Worm (Caenorhabditis elegans) whole organism, L2 larva: ENCODE measurements around the gene F47B8.18.
A peak's percentile ranks its signal among the peaks of the same experiment; 100 is the strongest.

Experiments used
- C34F6.9 ChIP-seq: fragments of 150-350 bp; optimal IDR thresholded peaks from 2 replicates; lab custom pipeline; 2014; ENCODE audit warnings: missing biosample characterization, missing genetic modification characterization
- F13H6.1 ChIP-seq: sonication (generic microtip); optimal IDR thresholded peaks from 2 replicates; lab custom pipeline; 2016; ENCODE audit warnings: missing genetic modification characterization, missing compliant biosample characterization
- R02D3.7 ChIP-seq: fragments of 150-350 bp; optimal IDR thresholded peaks from 2 replicates; lab custom pipeline; 2014; ENCODE audit warnings: missing biosample characterization, missing genetic modification characterization
- Y55F3AM.14 ChIP-seq: fragments of 200-800 bp; sonication (Bioruptor generic); optimal IDR thresholded peaks from 2 replicates; lab custom pipeline; 2018; ENCODE audit warnings: mild to moderate bottlenecking, missing genetic modification characterization, missing compliant biosample characterization
- alr-1 ChIP-seq: fragments of 150-350 bp; optimal IDR thresholded peaks from 2 replicates; lab custom pipeline; 2014; ENCODE audit warnings: missing biosample characterization, missing genetic modification characterization
- aly-2 ChIP-seq: fragments of 150-350 bp; optimal IDR thresholded peaks from 2 replicates; lab custom pipeline; 2014; ENCODE audit warnings: missing biosample characterization, missing genetic modification characterization
- ama-1 ChIP-seq: fragments of 150-350 bp; optimal IDR thresholded peaks from 2 replicates; lab custom pipeline; 2018; ENCODE audit warnings: inconsistent platforms
- blmp-1 ChIP-seq: sonication (generic microtip); optimal IDR thresholded peaks from 2 replicates; lab custom pipeline; 2017; ENCODE audit warnings: missing genetic modification characterization, mild to moderate bottlenecking, missing compliant biosample characterization, antibody characterized with exemption, moderate library complexity; ENCODE audit not compliant: insufficient read depth
- ceh-16 ChIP-seq: fragments of 150-350 bp; optimal IDR thresholded peaks from 2 replicates; lab custom pipeline; 2014; ENCODE audit warnings: missing biosample characterization, missing genetic modification characterization
- ceh-82 ChIP-seq: fragments of 150-350 bp; optimal IDR thresholded peaks from 2 replicates; lab custom pipeline; 2014; ENCODE audit warnings: missing biosample characterization, missing genetic modification characterization
- crh-2 ChIP-seq: sonication (generic microtip); optimal IDR thresholded peaks from 2 replicates; lab custom pipeline; 2017; ENCODE audit warnings: missing biosample characterization, missing genetic modification characterization
- dmd-4 ChIP-seq: sonication (generic microtip); optimal IDR thresholded peaks from 2 replicates; lab custom pipeline; 2017; ENCODE audit warnings: missing biosample characterization, missing genetic modification characterization
- egl-27 ChIP-seq: sonication (generic microtip); optimal IDR thresholded peaks from 3 replicates; lab custom pipeline; 2017; ENCODE audit warnings: missing biosample characterization, missing genetic modification reagents, missing genetic modification characterization
- elt-1 ChIP-seq: fragments of 150-350 bp; optimal IDR thresholded peaks from 2 replicates; lab custom pipeline; 2014; ENCODE audit warnings: missing biosample characterization, missing genetic modification characterization
- elt-3 ChIP-seq: sonication (generic microtip); optimal IDR thresholded peaks from 2 replicates; lab custom pipeline; 2017; ENCODE audit warnings: missing biosample characterization, missing genetic modification characterization
- gmeb-1 ChIP-seq: fragments of 150-350 bp; optimal IDR thresholded peaks from 2 replicates; lab custom pipeline; 2014; ENCODE audit warnings: missing biosample characterization, missing genetic modification characterization
- lin-11 ChIP-seq: fragments of 150-350 bp; sonication (generic microtip); optimal IDR thresholded peaks from 2 replicates; lab custom pipeline; 2014; ENCODE audit warnings: missing biosample characterization, missing genetic modification characterization, inconsistent platforms, mixed read lengths
- lin-13 ChIP-seq: fragments of 150-350 bp; optimal IDR thresholded peaks from 2 replicates; lab custom pipeline; 2014; ENCODE audit warnings: missing biosample characterization, missing genetic modification reagents, missing genetic modification characterization
- lsy-2 ChIP-seq, 2 experiments: fragments of 150-350 bp in 1 of 2; sonication (generic microtip) in 1 of 2; optimal IDR thresholded peaks; 2 replicates each; lab custom pipeline; 2014 to 2017; ENCODE audit warnings: missing biosample characterization in 2 of 2, missing genetic modification characterization in 2 of 2
- mbf-1 ChIP-seq: sonication (generic microtip); optimal IDR thresholded peaks from 2 replicates; lab custom pipeline; 2017; ENCODE audit warnings: missing biosample characterization, missing genetic modification characterization
- nhr-10 ChIP-seq: sonication (generic microtip); optimal IDR thresholded peaks from 2 replicates; lab custom pipeline; 2017; ENCODE audit warnings: missing biosample characterization, missing genetic modification characterization
- nhr-12 ChIP-seq: fragments of 150-350 bp; optimal IDR thresholded peaks from 2 replicates; lab custom pipeline; 2014; ENCODE audit warnings: missing biosample characterization, missing genetic modification characterization
- nhr-129 ChIP-seq: fragments of 150-350 bp; optimal IDR thresholded peaks from 2 replicates; lab custom pipeline; 2014; ENCODE audit warnings: missing biosample characterization, missing genetic modification characterization
- nhr-21 ChIP-seq: fragments of 150-350 bp; optimal IDR thresholded peaks from 2 replicates; lab custom pipeline; 2014; ENCODE audit warnings: missing biosample characterization, missing genetic modification characterization
- nhr-23 ChIP-seq: fragments of 150-350 bp; optimal IDR thresholded peaks from 2 replicates; lab custom pipeline; 2014; ENCODE audit warnings: missing biosample characterization, missing genetic modification reagents, missing genetic modification characterization
- nhr-237 ChIP-seq: fragments of 150-350 bp; optimal IDR thresholded peaks from 2 replicates; lab custom pipeline; 2014; ENCODE audit warnings: missing biosample characterization, missing genetic modification characterization
- nhr-25 ChIP-seq: fragments of 150-350 bp; sonication (generic microtip); optimal IDR thresholded peaks from 3 replicates; lab custom pipeline; 2014; ENCODE audit warnings: missing biosample characterization, missing genetic modification characterization
- nhr-6 ChIP-seq: fragments of 150-350 bp; optimal IDR thresholded peaks from 2 replicates; lab custom pipeline; 2014; ENCODE audit warnings: missing biosample characterization, missing genetic modification characterization
- nhr-77 ChIP-seq: fragments of 150-350 bp; optimal IDR thresholded peaks from 2 replicates; lab custom pipeline; 2014; ENCODE audit warnings: missing biosample characterization, missing genetic modification characterization
- peb-1 ChIP-seq: fragments of 150-350 bp; optimal IDR thresholded peaks from 2 replicates; lab custom pipeline; 2014; ENCODE audit warnings: missing biosample characterization, missing genetic modification characterization
- sem-4 ChIP-seq: fragments of 150-350 bp; optimal IDR thresholded peaks from 2 replicates; lab custom pipeline; 2014; ENCODE audit warnings: missing biosample characterization, missing genetic modification reagents, missing genetic modification characterization
- skn-1 ChIP-seq: sonication (generic microtip); optimal IDR thresholded peaks from 2 replicates; lab custom pipeline; 2017; ENCODE audit warnings: missing biosample characterization, missing genetic modification characterization
- sma-3 ChIP-seq: sonication (generic microtip); optimal IDR thresholded peaks from 2 replicates; lab custom pipeline; 2016; ENCODE audit warnings: missing genetic modification reagents, missing genetic modification characterization, missing compliant biosample characterization
- sma-9 ChIP-seq, 2 experiments: fragments of 150-350 bp in 1 of 2; sonication (generic microtip) in 1 of 2; optimal IDR thresholded peaks; 2 replicates each; lab custom pipeline; 2014 to 2016; ENCODE audit warnings: missing genetic modification characterization in 2 of 2, mild to moderate bottlenecking in 1 of 2, missing biosample characterization in 1 of 2, missing compliant biosample characterization in 1 of 2, missing genetic modification reagents in 1 of 2, moderate library complexity in 1 of 2
- snpc-4 ChIP-seq: fragments of 150-350 bp; optimal IDR thresholded peaks from 2 replicates; lab custom pipeline; 2014; ENCODE audit warnings: missing biosample characterization, missing genetic modification characterization
- unc-55 ChIP-seq: fragments of 150-350 bp; sonication (generic microtip); optimal IDR thresholded peaks from 3 replicates; lab custom pipeline; 2014; ENCODE audit warnings: missing biosample characterization, missing genetic modification reagents, missing genetic modification characterization
- unc-62 ChIP-seq: fragments of 150-350 bp; optimal IDR thresholded peaks from 2 replicates; lab custom pipeline; 2014; ENCODE audit warnings: missing biosample characterization, missing genetic modification reagents, missing genetic modification characterization
- zag-1 ChIP-seq: fragments of 150-350 bp; optimal IDR thresholded peaks from 2 replicates; lab custom pipeline; 2014; ENCODE audit warnings: missing biosample characterization, missing genetic modification characterization
- ztf-1 ChIP-seq: fragments of 200-800 bp; sonication (Bioruptor generic); conservative IDR thresholded peaks from 2 replicates; pipeline ENCODE4 v1.3.6; 2022; ENCODE audit warnings: missing genetic modification characterization, missing compliant biosample characterization
- ztf-11 ChIP-seq: sonication (generic microtip); optimal IDR thresholded peaks from 2 replicates; lab custom pipeline; 2017; ENCODE audit warnings: missing biosample characterization, missing genetic modification characterization
- ztf-4 ChIP-seq: fragments of 150-350 bp; optimal IDR thresholded peaks from 2 replicates; lab custom pipeline; 2014; ENCODE audit warnings: missing biosample characterization, missing genetic modification characterization

The F47B8.18 gene

ce11 chrV:14355738-14356368, 30.6 kb upstream of the F47B8.18 start, which contains the start of gene cyn-1 (continued):
- TF ChIP-seq ztf-4 (tag; lab: Kevin White, UChicago): no peak
- no peak for TF ChIP-seq mbf-1 (tag; lab: Kevin White, UChicago)
- TF ChIP-seq, all 48 proteins: peak for 22

ce11 chrV:14354258-14354877, 29.1 kb upstream of the F47B8.18 start, which contains the start of gene Y49A3A.3:
Y49A3A.3 (plus strand) TSS chrV:14354410.
- TF ChIP-seq gmeb-1 (tag; lab: Kevin White, UChicago) (peak; percentile 49), F13H6.1 (peak; percentile 17), nhr-25 (tag; lab: Kevin White, UChicago) (peak; percentile 44), snpc-4 (tag; lab: Kevin White, UChicago) (no peak), nhr-21 (tag; lab: Kevin White, UChicago) (no peak), nhr-12 (tag; lab: Kevin White, UChicago) (no peak), Y55F3AM.14 (GFP tag; lab: Kevin White, UChicago) (peak; percentile 62), sma-9 (GFP tag; optimal IDR thresholded peaks at IDR 0.05; lab: Kevin White, UChicago) (peak; percentile 17), sma-9 (tag; optimal IDR thresholded peaks at IDR 0.05; lab: Kevin White, UChicago) (no peak), crh-2 (tag; lab: Kevin White, UChicago) (peak; percentile 17), nhr-129 (tag; lab: Kevin White, UChicago) (peak; percentile 49), ama-1 (lab: Kevin White, UChicago) (peak; percentile 49), C34F6.9 (tag; lab: Kevin White, UChicago) (no peak), lsy-2 (tag; optimal IDR thresholded peaks at IDR 0.05; lab: Kevin White, UChicago) (no peak), lin-13 (peak; percentile 37), nhr-237 (tag; lab: Kevin White, UChicago) (no peak), nhr-6 (no peak), sma-3 (peak; percentile 45), aly-2 (tag; lab: Kevin White, UChicago) (peak; percentile 70)

- TF ChIP-seq lin-13: no peak
- no peak for TF ChIP-seq skn-1
- TF ChIP-seq lin-11 (tag; lab: Kevin White, UChicago): no peak
- TF ChIP-seq unc-55 (GFP tag; lab: Kevin White, UChicago): no peak
- TF ChIP-seq F13H6.1: no peak
- TF ChIP-seq ztf-11 (tag; lab: Kevin White, UChicago): no peak
- no peak for TF ChIP-seq R02D3.7 (tag; lab: Kevin White, UChicago)
These were observed 26.8 kb upstream of the F47B8.18 start for ce11 chrV:14352032-14352431.

ce11 chrV:14351629-14352028, 26.4 kb upstream of the F47B8.18 start, which contains the start of gene vha-13:
vha-13 (plus strand) TSS chrV:14351709.
- no peak for TF ChIP-seq dmd-4 (tag; lab: Kevin White, UChicago)
- no peak for TF ChIP-seq blmp-1
- TF ChIP-seq nhr-237 (tag; lab: Kevin White, UChicago): no peak
- no peak for TF ChIP-seq ztf-11 (tag; lab: Kevin White, UChicago)
- TF ChIP-seq F13H6.1: no peak
- TF ChIP-seq ztf-1: no peak
- TF ChIP-seq mbf-1 (tag; lab: Kevin White, UChicago): no peak
- TF ChIP-seq lsy-2 (tag; optimal IDR thresholded peaks at IDR 0.05; lab: Kevin White, UChicago): no peak
- no peak for TF ChIP-seq nhr-10 (tag; lab: Kevin White, UChicago)
- TF ChIP-seq ceh-16 (tag; lab: Kevin White, UChicago): no peak
- no peak for TF ChIP-seq lin-13
- TF ChIP-seq nhr-12 (tag; lab: Kevin White, UChicago): no peak
- TF ChIP-seq nhr-129 (tag; lab: Kevin White, UChicago): no peak
- TF ChIP-seq, all 48 proteins: peak for 0

ce11 chrV:14350949-14351348, 25.7 kb upstream of the F47B8.18 start:
- TF ChIP-seq sma-3 (peak; percentile 72), lin-11 (tag; lab: Kevin White, UChicago) (peak; percentile 59), elt-3 (tag; lab: Kevin White, UChicago) (no peak), blmp-1 (peak; percentile 54), R02D3.7 (tag; lab: Kevin White, UChicago) (no peak), nhr-10 (tag; lab: Kevin White, UChicago) (no peak), nhr-6 (no peak), alr-1 (tag; lab: Kevin White, UChicago) (no peak), nhr-25 (tag; lab: Kevin White, UChicago) (peak; percentile 58), peb-1 (tag; lab: Kevin White, UChicago) (no peak), egl-27 (peak; percentile 40), nhr-77 (no peak), nhr-21 (tag; lab: Kevin White, UChicago) (peak; percentile 59), sem-4 (peak; percentile 37), elt-1 (no peak), F13H6.1 (peak; percentile 79), unc-62 (no peak), nhr-23 (no peak), mbf-1 (tag; lab: Kevin White, UChicago) (no peak), ceh-16 (tag; lab: Kevin White, UChicago) (no peak), zag-1 (tag; lab: Kevin White, UChicago) (peak; percentile 87), nhr-12 (tag; lab: Kevin White, UChicago) (no peak), ztf-4 (tag; lab: Kevin White, UChicago) (no peak), nhr-237 (tag; lab: Kevin White, UChicago) (no peak), ceh-82 (tag; lab: Kevin White, UChicago) (no peak), dmd-4 (tag; lab: Kevin White, UChicago) (no peak)
